Worm (Caenorhabditis elegans) whole organism, L4/young adult: Measurements from ENCODE around the gene srsx-32.

Source experiments
- W03F9.2 ChIP-seq: fragments of 150-350 bp; optimal IDR thresholded peaks from 2 replicates; lab custom pipeline; 2014; ENCODE audit warnings: missing biosample characterization, missing genetic modification characterization
- dao-5 ChIP-seq: sonication (generic microtip); optimal IDR thresholded peaks from 2 replicates; lab custom pipeline; 2016; ENCODE audit warnings: missing genotype, missing genetic modification characterization, moderate library complexity, missing compliant biosample characterization
- him-1 ChIP-seq: sonication (generic microtip); optimal IDR thresholded peaks from 2 replicates; lab custom pipeline; 2016; ENCODE audit warnings: missing genotype, missing genetic modification reagents, missing genetic modification characterization, missing compliant biosample characterization

- no peak for TF ChIP-seq him-1
- TF ChIP-seq W03F9.2 (tag; lab: Kevin White, UChicago): no peak
- no peak for TF ChIP-seq dao-5
These were observed 19.3 kb downstream of the srsx-32 start, which contains the start of gene twk-11 for ce11 chrV:7036475-7036874.
